Worm (Caenorhabditis elegans) whole organism, L4 larva: Measurements from ENCODE around the gene srsx-34.

Experiments
- ceh-82 ChIP-seq: sonication (generic microtip); optimal IDR thresholded peaks from 2 replicates; lab custom pipeline; 2017; ENCODE audit warnings: missing biosample characterization, missing genetic modification characterization
- dpl-1 ChIP-seq: fragments of 150-350 bp; optimal IDR thresholded peaks from 2 replicates; lab custom pipeline; 2014; ENCODE audit warnings: missing biosample characterization, missing genetic modification reagents, missing genetic modification characterization
- mep-1 ChIP-seq: fragments of 150-350 bp; sonication (generic microtip); optimal IDR thresholded peaks from 3 replicates; lab custom pipeline; 2014; ENCODE audit warnings: missing biosample characterization, missing genetic modification characterization
- zip-2 ChIP-seq: fragments of 150-350 bp; optimal IDR thresholded peaks from 2 replicates; lab custom pipeline; 2014; ENCODE audit warnings: missing biosample characterization, missing genetic modification characterization

- TF ChIP-seq ceh-82 (no peak), dpl-1 (GFP tag; lab: Kevin White, UChicago) (no peak), mep-1 (tag; lab: Kevin White, UChicago) (no peak), zip-2 (tag; lab: Kevin White, UChicago) (no peak)
These were observed 48.5 kb downstream of the srsx-34 start for ce11 chrV:9084252-9084651.
